Worm (Caenorhabditis elegans): ENCODE results near the gene fat-4.

Gene fat-4

DNA sequence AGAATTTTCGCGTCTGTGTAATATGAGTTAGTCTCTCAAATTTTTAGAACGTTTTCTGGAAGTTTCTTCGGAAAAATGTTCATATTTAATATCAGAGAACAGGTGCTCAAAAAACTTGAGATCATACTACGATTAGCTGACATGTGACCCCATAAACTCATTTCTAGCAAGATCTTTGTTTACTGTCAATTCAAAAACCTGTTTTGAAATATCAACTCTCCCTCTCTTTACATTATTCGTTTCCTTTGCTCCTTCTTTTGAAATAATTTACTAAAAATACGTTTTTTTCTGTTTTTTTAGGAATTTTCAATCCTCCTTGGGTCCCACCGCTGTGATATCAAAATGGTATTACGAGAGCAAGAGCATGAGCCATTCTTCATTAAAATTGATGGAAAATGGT is at the start of gene fat-4:
TSS of gene fat-4 (plus strand) at position 301 of the 400 bp plus-strand sequence.
- TF ChIP-seq pros-1 (tag; optimal IDR thresholded peaks at IDR 0.05) (no peak), ceh-30 (tag; optimal IDR thresholded peaks at IDR 0.05) (no peak), ztf-16 (tag; optimal IDR thresholded peaks at IDR 0.05) (no peak), nhr-232 (tag; optimal IDR thresholded peaks at IDR 0.05) (no peak), ceh-2 (tag; optimal IDR thresholded peaks at IDR 0.05) (no peak), fkh-10 (GFP tag; optimal IDR thresholded peaks at IDR 0.05) (no peak), pqm-1 (tag; optimal IDR thresholded peaks at IDR 0.05) (no peak), ceh-6 (GFP tag; optimal IDR thresholded peaks at IDR 0.05) (no peak), ceh-9 (tag; optimal IDR thresholded peaks at IDR 0.05) (no peak), eyg-1 (tag; optimal IDR thresholded peaks at IDR 0.05) (no peak), dmd-4 (tag; optimal IDR thresholded peaks at IDR 0.05; ENCODE audit: borderline replicate concordance) (no peak), elt-4 (tag; optimal IDR thresholded peaks at IDR 0.05) (no peak)

- no peak for TF ChIP-seq gmeb-2 (tag; optimal IDR thresholded peaks at IDR 0.05)
- TF ChIP-seq zip-5 (tag; optimal IDR thresholded peaks at IDR 0.05) = no peak
- no peak for TF ChIP-seq pat-9 (tag; optimal IDR thresholded peaks at IDR 0.05)
- TF ChIP-seq unc-3 (GFP tag; conservative IDR thresholded peaks at IDR 0.05) = no peak
- TF ChIP-seq unc-3 (tag; optimal IDR thresholded peaks at IDR 0.05) = no peak
- no peak for TF ChIP-seq fax-1 (tag; optimal IDR thresholded peaks at IDR 0.05)
- no peak for TF ChIP-seq sdc-2 (tag; optimal IDR thresholded peaks at IDR 0.05)
- no peak for TF ChIP-seq ceh-2 (tag; optimal IDR thresholded peaks at IDR 0.05)
- TF ChIP-seq ceh-24 (tag; optimal IDR thresholded peaks at IDR 0.05) = no peak
- no peak for TF ChIP-seq ceh-22 (tag; optimal IDR thresholded peaks at IDR 0.05)
- TF ChIP-seq tbx-2 (tag; optimal IDR thresholded peaks at IDR 0.05) = no peak
- TF ChIP-seq unc-55 (GFP tag; optimal IDR thresholded peaks at IDR 0.05) = no peak
- no peak for TF ChIP-seq ceh-48 (tag; optimal IDR thresholded peaks at IDR 0.05)
- TF ChIP-seq pqm-1 (tag; optimal IDR thresholded peaks at IDR 0.05) = no peak
- TF ChIP-seq npax-4 (tag; optimal IDR thresholded peaks at IDR 0.05) = no peak
- TF ChIP-seq che-1 (tag; optimal IDR thresholded peaks at IDR 0.05) = no peak
Observed at ce11 chrIV:9755713-9756112, 43.5 kb upstream of the fat-4 start.

DNA sequence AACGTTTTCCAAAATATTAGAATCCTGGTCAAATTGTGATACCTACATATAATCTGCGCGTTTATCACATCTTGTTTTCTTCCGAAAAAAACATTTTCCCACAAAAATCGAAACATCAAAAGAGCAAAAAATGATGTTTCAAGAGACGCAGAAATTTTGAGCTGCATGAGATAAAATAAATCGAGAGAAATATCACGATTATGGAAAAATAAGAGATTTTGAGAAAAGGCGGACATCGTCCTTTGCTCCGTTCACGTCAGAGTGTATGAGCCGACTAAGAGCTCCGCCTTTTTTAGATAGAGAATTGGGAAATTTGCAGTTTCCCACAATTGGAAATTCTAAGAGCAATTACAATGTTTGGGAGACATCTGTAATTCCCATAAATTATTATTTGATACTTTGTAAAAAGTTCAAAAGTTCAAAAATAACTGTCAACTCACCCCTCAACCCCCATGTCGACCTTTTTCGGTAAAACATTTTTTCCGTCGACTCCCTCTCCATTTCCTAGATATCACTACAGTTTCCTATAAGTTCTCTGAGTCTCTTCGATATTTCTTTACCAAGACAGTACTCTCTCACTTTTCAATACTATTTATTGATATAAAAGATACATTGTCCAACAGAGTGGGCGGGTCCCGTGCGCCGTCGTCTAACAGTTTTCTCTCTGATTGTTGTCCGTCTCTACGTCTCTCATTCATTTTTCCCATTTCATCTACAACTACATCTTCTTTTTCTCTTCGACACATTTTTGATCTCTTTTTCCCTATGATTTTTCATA is 42.4 kb upstream of the fat-4 start:
- TF ChIP-seq C38D4.7 (GFP tag; optimal IDR thresholded peaks at IDR 0.05) (no peak), ceh-34 (tag; optimal IDR thresholded peaks at IDR 0.05) (no peak), lin-11 (tag; optimal IDR thresholded peaks at IDR 0.05) (no peak), unc-42 (tag; optimal IDR thresholded peaks at IDR 0.05) (no peak)

- TF ChIP-seq madf-2 (tag; optimal IDR thresholded peaks at IDR 0.05) = no peak
- no peak for TF ChIP-seq Y22D7AL.16 (tag; optimal IDR thresholded peaks at IDR 0.05)
- no peak for TF ChIP-seq pha-2 (tag; optimal IDR thresholded peaks at IDR 0.05)
- TF ChIP-seq ceh-2 (tag; optimal IDR thresholded peaks at IDR 0.05) = no peak
- TF ChIP-seq ceh-18 (tag; optimal IDR thresholded peaks at IDR 0.05) = no peak
- TF ChIP-seq nhr-232 (tag; optimal IDR thresholded peaks at IDR 0.05) = no peak
- TF ChIP-seq rnt-1 (tag; optimal IDR thresholded peaks at IDR 0.05) = no peak
- no peak for TF ChIP-seq dve-1 (tag; optimal IDR thresholded peaks at IDR 0.05)
- TF ChIP-seq ceh-19 (GFP tag; optimal IDR thresholded peaks at IDR 0.05) = no peak
- TF ChIP-seq K09A11.1 (tag; optimal IDR thresholded peaks at IDR 0.05; ENCODE audit: insufficient read depth) = no peak
- no peak for TF ChIP-seq ceh-9 (tag; optimal IDR thresholded peaks at IDR 0.05)
- TF ChIP-seq tbx-7 (tag; optimal IDR thresholded peaks at IDR 0.05) = no peak
- no peak for TF ChIP-seq ttx-3 (tag; optimal IDR thresholded peaks at IDR 0.05)
- TF ChIP-seq ceh-6 (GFP tag; optimal IDR thresholded peaks at IDR 0.05) = no peak
- TF ChIP-seq ceh-34 (tag; optimal IDR thresholded peaks at IDR 0.05) = no peak
- no peak for TF ChIP-seq ceh-14 (tag; optimal IDR thresholded peaks at IDR 0.05)
- TF ChIP-seq odd-2 (tag; optimal IDR thresholded peaks at IDR 0.05) = no peak
- no peak for TF ChIP-seq ref-2 (tag; optimal IDR thresholded peaks at IDR 0.05)
- TF ChIP-seq C08G9.2 (tag; optimal IDR thresholded peaks at IDR 0.05) = no peak
Observed at ce11 chrIV:9757425-9757740, 41.8 kb upstream of the fat-4 start, which contains the start of gene nhr-97. nhr-97 (plus strand) TSS chrIV:9757641.

All from whole organism, late embryonic.